Worm (Caenorhabditis elegans) whole organism, L4 larva: ENCODE results near the gene clec-179.
A peak's percentile ranks its signal among the peaks of the same experiment; 100 is the strongest.

ENCODE experiments used
- F44E2.7 ChIP-seq: fragments of 200-800 bp; sonication (Bioruptor generic); IDR thresholded peaks from 2 replicates; pipeline ENCODE4 v2.1.2; 2022; ENCODE audit warnings: missing genetic modification characterization, missing compliant biosample characterization
- T20F7.1 ChIP-seq: fragments of 200-800 bp; sonication (Bioruptor generic); optimal IDR thresholded peaks from 2 replicates; lab custom pipeline; 2018; ENCODE audit warnings: mild to moderate bottlenecking, missing genetic modification characterization, missing compliant biosample characterization
- Y48G9A.11 ChIP-seq: fragments of 200-800 bp; sonication (Bioruptor generic); IDR thresholded peaks from 2 replicates; pipeline ENCODE4 v1.3.6; 2022; ENCODE audit warnings: missing genetic modification reagents, missing genetic modification characterization, missing compliant biosample characterization
- ZK546.5 ChIP-seq, 2 experiments: sonication (generic microtip); optimal IDR thresholded peaks; 2 replicates each; lab custom pipeline; 2017; ENCODE audit warnings: missing biosample characterization in 2 of 2, missing genetic modification characterization in 2 of 2
- arid-1 ChIP-seq: fragments of 200-800 bp; sonication (Bioruptor generic); conservative IDR thresholded peaks from 2 replicates; pipeline ENCODE4 v1.3.6; 2022; ENCODE audit warnings: missing genetic modification reagents, missing genetic modification characterization, missing compliant biosample characterization
- attf-4 ChIP-seq: sonication (generic microtip); optimal IDR thresholded peaks from 3 replicates; lab custom pipeline; 2017; ENCODE audit warnings: missing biosample characterization, missing genetic modification characterization
- ceh-20 ChIP-seq: fragments of 200-800 bp; sonication (Bioruptor generic); IDR thresholded peaks from 2 replicates; pipeline ENCODE4 v1.3.6; 2022; ENCODE audit warnings: missing genetic modification reagents, missing genetic modification characterization, missing compliant biosample characterization
- ceh-28 ChIP-seq: fragments of 150-350 bp; optimal IDR thresholded peaks from 2 replicates; lab custom pipeline; 2014; ENCODE audit warnings: missing biosample characterization, missing genetic modification reagents, missing genetic modification characterization
- ceh-44 ChIP-seq: fragments of 200-800 bp; sonication (Bioruptor generic); IDR thresholded peaks from 2 replicates; pipeline ENCODE4 v1.3.6; 2022; ENCODE audit warnings: missing genetic modification reagents, missing genetic modification characterization, missing compliant biosample characterization
- cey-2 ChIP-seq: sonication (generic microtip); optimal IDR thresholded peaks from 3 replicates; lab custom pipeline; 2017; ENCODE audit warnings: missing genetic modification characterization, mild to moderate bottlenecking, missing compliant biosample characterization, antibody characterized with exemption, borderline replicate concordance; ENCODE audit not compliant: insufficient read depth
- daf-12 ChIP-seq: fragments of 150-350 bp; optimal IDR thresholded peaks from 2 replicates; lab custom pipeline; 2014; ENCODE audit warnings: missing biosample characterization, missing genetic modification reagents, missing genetic modification characterization
- dmd-8 ChIP-seq: fragments of 200-800 bp; sonication (Bioruptor generic); IDR thresholded peaks from 2 replicates; pipeline ENCODE4 v1.3.6; 2022; ENCODE audit warnings: missing genetic modification characterization, missing compliant biosample characterization
- dmd-9 ChIP-seq: fragments of 200-800 bp; sonication (Bioruptor generic); IDR thresholded peaks from 2 replicates; pipeline ENCODE4 v1.3.6; 2022; ENCODE audit warnings: missing genetic modification reagents, missing genetic modification characterization, missing compliant biosample characterization
- fos-1 ChIP-seq: fragments of 150-350 bp; optimal IDR thresholded peaks from 2 replicates; lab custom pipeline; 2014; ENCODE audit warnings: missing biosample characterization, missing genetic modification characterization
- gei-8 ChIP-seq: fragments of 200-800 bp; sonication (Bioruptor generic); optimal IDR thresholded peaks from 2 replicates; lab custom pipeline; 2018; ENCODE audit warnings: mild to moderate bottlenecking, missing genetic modification characterization, missing compliant biosample characterization
- hif-1 ChIP-seq, 2 experiments: sonication (generic microtip); optimal IDR thresholded peaks; 2 replicates each; lab custom pipeline; 2016 to 2017; ENCODE audit warnings: missing compliant biosample characterization in 2 of 2, missing genetic modification characterization in 2 of 2, missing genetic modification reagents in 2 of 2, missing genotype in 2 of 2, mild to moderate bottlenecking in 1 of 2
- hlh-11 ChIP-seq: fragments of 200-800 bp; sonication (Bioruptor generic); optimal IDR thresholded peaks from 2 replicates; lab custom pipeline; 2018; ENCODE audit warnings: mild to moderate bottlenecking, missing genetic modification characterization, missing compliant biosample characterization
- hlh-30 ChIP-seq: sonication (generic microtip); optimal IDR thresholded peaks from 2 replicates; lab custom pipeline; 2017; ENCODE audit warnings: antibody characterized with exemption, mild to moderate bottlenecking, missing genetic modification characterization, missing compliant biosample characterization; ENCODE audit not compliant: insufficient read depth
- lin-1 ChIP-seq: fragments of 200-800 bp; sonication (Bioruptor generic); IDR thresholded peaks from 2 replicates; pipeline ENCODE4 v1.3.6; 2022; ENCODE audit warnings: missing genetic modification reagents, missing genetic modification characterization, missing compliant biosample characterization
- mdl-1 ChIP-seq, 2 experiments: fragments of 150-350 bp in 1 of 2; sonication (generic microtip) in 1 of 2; optimal IDR thresholded peaks; 2 replicates each; lab custom pipeline; 2014 to 2017; ENCODE audit warnings: missing biosample characterization in 2 of 2, missing genetic modification characterization in 2 of 2
- mep-1 ChIP-seq: fragments of 150-350 bp; sonication (generic microtip); optimal IDR thresholded peaks from 3 replicates; lab custom pipeline; 2014; ENCODE audit warnings: missing biosample characterization, missing genetic modification characterization
- mes-2 ChIP-seq: sonication (generic microtip); optimal IDR thresholded peaks from 2 replicates; lab custom pipeline; 2016; ENCODE audit warnings: missing genotype, mild to moderate bottlenecking, missing genetic modification characterization, missing compliant biosample characterization; ENCODE audit not compliant: poor library complexity, severe bottlenecking
- mxl-3 ChIP-seq: fragments of 200-800 bp; sonication (Bioruptor generic); optimal IDR thresholded peaks from 2 replicates; lab custom pipeline; 2018; ENCODE audit warnings: mild to moderate bottlenecking, missing genetic modification characterization, missing compliant biosample characterization
- nhr-102 ChIP-seq: sonication (generic microtip); optimal IDR thresholded peaks from 2 replicates; lab custom pipeline; 2016; ENCODE audit warnings: mild to moderate bottlenecking, missing genetic modification characterization, moderate library complexity, missing compliant biosample characterization
- nhr-237 ChIP-seq: sonication (generic microtip); optimal IDR thresholded peaks from 2 replicates; lab custom pipeline; 2017; ENCODE audit warnings: missing biosample characterization, missing genetic modification characterization
- nhr-25 ChIP-seq: sonication (generic microtip); optimal IDR thresholded peaks from 2 replicates; lab custom pipeline; 2017; ENCODE audit warnings: missing genetic modification characterization, mild to moderate bottlenecking, missing compliant biosample characterization, antibody characterized with exemption, moderate library complexity, borderline replicate concordance; ENCODE audit not compliant: insufficient read depth
- nhr-28 ChIP-seq: fragments of 150-350 bp; optimal IDR thresholded peaks from 2 replicates; lab custom pipeline; 2014; ENCODE audit warnings: missing biosample characterization, missing genetic modification characterization
- nhr-41 ChIP-seq: fragments of 200-800 bp; sonication (Bioruptor generic); IDR thresholded peaks from 2 replicates; pipeline ENCODE4 v1.3.6; 2022; ENCODE audit warnings: missing genetic modification reagents, missing genetic modification characterization, missing compliant biosample characterization
- nhr-42 ChIP-seq: fragments of 200-800 bp; sonication (Bioruptor generic); IDR thresholded peaks from 2 replicates; pipeline ENCODE4 v1.3.6; 2022; ENCODE audit warnings: missing genetic modification characterization, missing compliant biosample characterization
- nhr-48 ChIP-seq: sonication (generic microtip); optimal IDR thresholded peaks from 2 replicates; lab custom pipeline; 2016; ENCODE audit warnings: mild to moderate bottlenecking, missing genetic modification characterization, missing compliant biosample characterization
- nhr-76 ChIP-seq: fragments of 150-350 bp; optimal IDR thresholded peaks from 2 replicates; lab custom pipeline; 2014; ENCODE audit warnings: missing biosample characterization, missing genetic modification characterization
- pha-4 ChIP-seq, 2 experiments: fragments of 150-350 bp in 1 of 2; fragments of 200-800 bp in 1 of 2; sonication (Bioruptor generic) in 1 of 2; IDR thresholded peaks in 1 of 2; optimal IDR thresholded peaks in 1 of 2; 2 replicates each; pipeline versions ENCODE4 v1.3.6 to Lab custom; 2014 to 2022; ENCODE audit warnings: missing genetic modification characterization in 2 of 2, missing genetic modification reagents in 2 of 2, missing biosample characterization in 1 of 2, missing compliant biosample characterization in 1 of 2
- saeg-2 ChIP-seq: fragments of 200-800 bp; sonication (Bioruptor generic); IDR thresholded peaks from 2 replicates; pipeline ENCODE4 v1.3.6; 2022; ENCODE audit warnings: missing genetic modification reagents, missing genetic modification characterization, missing compliant biosample characterization
- set-16 ChIP-seq: fragments of 200-800 bp; sonication (Bioruptor generic); IDR thresholded peaks from 2 replicates; pipeline ENCODE4 v1.3.6; 2022; ENCODE audit warnings: missing genetic modification reagents, missing genetic modification characterization, missing compliant biosample characterization
- skn-1 ChIP-seq: fragments of 150-350 bp; optimal IDR thresholded peaks from 2 replicates; lab custom pipeline; 2014; ENCODE audit warnings: missing biosample characterization, missing genetic modification characterization
- snpc-4 ChIP-seq: fragments of 150-350 bp; optimal IDR thresholded peaks from 2 replicates; lab custom pipeline; 2014; ENCODE audit warnings: missing biosample characterization, missing genetic modification characterization
- tag-97 ChIP-seq: fragments of 200-800 bp; sonication (Bioruptor generic); IDR thresholded peaks from 2 replicates; pipeline ENCODE4 v1.3.6; 2022; ENCODE audit warnings: missing genetic modification characterization, missing compliant biosample characterization
- unc-130 ChIP-seq: sonication (generic microtip); optimal IDR thresholded peaks from 2 replicates; lab custom pipeline; 2016; ENCODE audit warnings: missing genetic modification reagents, missing genetic modification characterization, missing compliant biosample characterization
- unc-62 ChIP-seq, 3 experiments: fragments of 150-350 bp in 1 of 3; sonication (generic microtip); optimal IDR thresholded peaks in 2 of 3; peaks in 1 of 3; 1 replicate in 1 of 3; 2 replicates in 2 of 3; lab custom pipeline; 2014 to 2017; ENCODE audit warnings: missing biosample characterization in 3 of 3, missing genetic modification characterization in 3 of 3, missing genetic modification reagents in 3 of 3, missing genotype in 1 of 3
- ztf-11 ChIP-seq: fragments of 150-350 bp; optimal IDR thresholded peaks from 2 replicates; lab custom pipeline; 2014; ENCODE audit warnings: missing biosample characterization, missing genetic modification characterization
- ztf-7 ChIP-seq: fragments of 150-350 bp; optimal IDR thresholded peaks from 2 replicates; lab custom pipeline; 2014; ENCODE audit warnings: missing biosample characterization, missing genetic modification characterization

clec-179 gene

ce11 chrIV:7211313-7211712 lies 26.8 kb upstream of the clec-179 start:
- TF ChIP-seq unc-62 (GFP tag; optimal IDR thresholded peaks at IDR 0.05 in 1 of 2; lab: Kevin White, UChicago) (peak in 1 of 2 experiments; percentile 54), unc-62 (tag; optimal IDR thresholded peaks at IDR 0.05; lab: Kevin White, UChicago) (no peak), nhr-41 (GFP tag; lab: Robert Waterston, UW) (no peak)

ce11 chrIV:7208961-7209360 lies 24.5 kb upstream of the clec-179 start:
- TF ChIP-seq nhr-237 (tag; lab: Kevin White, UChicago) (no peak), ceh-28 (no peak), snpc-4 (tag; lab: Kevin White, UChicago) (no peak), unc-62 (GFP tag; optimal IDR thresholded peaks at IDR 0.05 in 1 of 2; lab: Kevin White, UChicago) (no peak), unc-62 (tag; optimal IDR thresholded peaks at IDR 0.05; lab: Kevin White, UChicago) (no peak), dmd-8 (GFP tag; lab: Robert Waterston, UW) (no peak), hif-1 (tag; optimal IDR thresholded peaks at IDR 0.05; lab: Kevin White, UChicago) (no peak), nhr-102 (tag; lab: Kevin White, UChicago) (no peak), skn-1 (no peak), nhr-42 (GFP tag; lab: Robert Waterston, UW) (no peak)

- no peak for TF ChIP-seq mxl-3 (GFP tag; lab: Kevin White, UChicago)
- no peak for TF ChIP-seq ceh-20 (GFP tag; lab: Robert Waterston, UW)
- no peak for TF ChIP-seq T20F7.1 (GFP tag; lab: Kevin White, UChicago)
- TF ChIP-seq arid-1: no peak
- no peak for TF ChIP-seq dmd-9 (GFP tag; lab: Robert Waterston, UW)
- no peak for TF ChIP-seq hlh-30
- no peak for TF ChIP-seq ZK546.5 (tag; optimal IDR thresholded peaks at IDR 0.05; lab: Kevin White, UChicago)
- TF ChIP-seq set-16 (GFP tag; lab: Robert Waterston, UW): no peak
- TF ChIP-seq nhr-48: no peak
- TF ChIP-seq hif-1 (tag; optimal IDR thresholded peaks at IDR 0.05; lab: Kevin White, UChicago): no peak
- TF ChIP-seq lin-1 (GFP tag; lab: Robert Waterston, UW): no peak
- no peak for TF ChIP-seq saeg-2 (GFP tag; lab: Robert Waterston, UW)
Observed at ce11 chrIV:7205969-7206368, 21.5 kb upstream of the clec-179 start, which contains the start of gene kcc-1. Gene kcc-1, plus strand, starts transcription at chrIV:7206269.

- TF ChIP-seq gei-8 (no peak), ztf-11 (tag; lab: Kevin White, UChicago) (no peak), ztf-7 (tag; lab: Kevin White, UChicago) (no peak), fos-1 (tag; lab: Kevin White, UChicago) (no peak)
Observed at ce11 chrIV:7203696-7204095, 19.2 kb upstream of the clec-179 start, which contains the start of gene R13A1.3. Gene R13A1.3, plus strand, starts transcription at chrIV:7203996.

- TF ChIP-seq mes-2 (no peak), ceh-44 (GFP tag; lab: Robert Waterston, UW) (no peak), tag-97 (GFP tag; lab: Robert Waterston, UW) (no peak), attf-4 (tag; lab: Kevin White, UChicago) (no peak), mdl-1 (tag; optimal IDR thresholded peaks at IDR 0.05; lab: Kevin White, UChicago) (no peak), hlh-11 (no peak), cey-2 (tag; lab: Kevin White, UChicago) (no peak), nhr-76 (tag; lab: Kevin White, UChicago) (no peak), nhr-25 (no peak), unc-130 (GFP tag; lab: Kevin White, UChicago) (no peak), F44E2.7 (no peak), mep-1 (tag; lab: Kevin White, UChicago) (no peak), nhr-28 (no peak), daf-12 (tag; lab: Kevin White, UChicago) (no peak), Y48G9A.11 (no peak), fos-1 (tag; lab: Kevin White, UChicago) (no peak), pha-4 (GFP tag; IDR thresholded peaks at IDR 0.05; lab: Robert Waterston, UW) (no peak), pha-4 (tag; optimal IDR thresholded peaks at IDR 0.05; lab: Kevin White, UChicago) (no peak)
Observed at ce11 chrIV:7196853-7197252, 12.4 kb upstream of the clec-179 start, which contains the start of gene unc-8. Gene unc-8, plus strand, starts transcription at chrIV:7197153.
